Worm (Caenorhabditis elegans): ENCODE results near the gene ceh-20.

ceh-20 gene

ce11 chrIII:7030044-7030804 is 50.5 kb downstream of the ceh-20 start (continued):
- TF ChIP-seq sea-2 (GFP tag; IDR thresholded peaks at IDR 0.05) (no peak), dox-1 (GFP tag; IDR thresholded peaks at IDR 0.05) (0 out of 2 replicates have a peak, but pooled peaks have one; percentile 17), aptf-2 (GFP tag; conservative IDR thresholded peaks at IDR 0.05) (no peak), pha-4 (tag; optimal IDR thresholded peaks at IDR 0.05) (no peak), Y53G8AR.9 (GFP tag; conservative IDR thresholded peaks at IDR 0.05) (no peak), pbrm-1 (GFP tag; IDR thresholded peaks at IDR 0.05) (no peak), nhr-90 (tag; optimal IDR thresholded peaks at IDR 0.05) (peak; percentile 45), ama-1 (optimal IDR thresholded peaks at IDR 0.05) (no peak), ama-1 (GFP tag; optimal IDR thresholded peaks at IDR 0.05) (no peak), F52B5.7 (tag; optimal IDR thresholded peaks at IDR 0.05) (no peak), B0019.2 (GFP tag; conservative IDR thresholded peaks at IDR 0.05) (no peak), madf-3 (GFP tag; IDR thresholded peaks at IDR 0.05) (no peak), ztf-25 (GFP tag; IDR thresholded peaks at IDR 0.05) (no peak), rec-8 (tag; optimal IDR thresholded peaks at IDR 0.05) (peak; percentile 8 to 19), cebp-2 (GFP tag; IDR thresholded peaks at IDR 0.05) (no peak), cebp-1 (GFP tag; IDR thresholded peaks at IDR 0.05) (no peak), cebp-1 (tag; optimal IDR thresholded peaks at IDR 0.05) (peak; percentile 12), F57A8.1 (GFP tag; optimal IDR thresholded peaks at IDR 0.05) (no peak), T07F8.4 (tag; optimal IDR thresholded peaks at IDR 0.05) (no peak), lir-1 (GFP tag; conservative IDR thresholded peaks at IDR 0.05) (no peak), athp-1 (tag; optimal IDR thresholded peaks at IDR 0.05) (no peak), ceh-79 (tag; optimal IDR thresholded peaks at IDR 0.05) (no peak), F10E7.11 (tag; optimal IDR thresholded peaks at IDR 0.05) (no peak), lsy-27 (tag; optimal IDR thresholded peaks at IDR 0.05; ENCODE audit: borderline replicate concordance, insufficient read depth) (no peak), mcd-1 (GFP tag; IDR thresholded peaks at IDR 0.05) (no peak), Y67H2A.10 (GFP tag; conservative IDR thresholded peaks at IDR 0.05) (no peak), ceh-27 (GFP tag; optimal IDR thresholded peaks at IDR 0.05) (no peak), nfya-2 (GFP tag; IDR thresholded peaks at IDR 0.05) (no peak), D2030.7 (GFP tag; IDR thresholded peaks at IDR 0.05) (no peak), bed-1 (GFP tag; IDR thresholded peaks at IDR 0.05) (no peak), aptf-3 (GFP tag; IDR thresholded peaks at IDR 0.05) (no peak), hsf-1 (GFP tag; IDR thresholded peaks at IDR 0.05) (no peak)

Measured in whole organism, young adult.